Fruit fly (Drosophila melanogaster) whole organism, wandering third instar larva: ENCODE data around the gene eIF5B.
A peak's percentile ranks its signal among the peaks of the same experiment; 100 is the strongest.

Experiments used
- Abd-B ChIP-seq: fragments of >200 bp; optimal IDR thresholded peaks from 2 replicates; lab custom pipeline; 2017; ENCODE audit warnings: missing biosample characterization, missing genetic modification characterization
- CG9705 ChIP-seq: fragments of 200-800 bp; sonication (Bioruptor generic); optimal IDR thresholded peaks from 2 replicates; lab custom pipeline; 2018; ENCODE audit warnings: missing biosample characterization, mild to moderate bottlenecking, missing genetic modification characterization
- CrebA ChIP-seq: fragments of 200-800 bp; sonication (Bioruptor generic); optimal IDR thresholded peaks from 2 replicates; lab custom pipeline; 2016; ENCODE audit warnings: missing biosample characterization, mild to moderate bottlenecking, missing genetic modification characterization, borderline replicate concordance
- Dfd ChIP-seq: fragments of >200 bp; optimal IDR thresholded peaks from 2 replicates; lab custom pipeline; 2017; ENCODE audit warnings: missing biosample characterization, missing genetic modification characterization
- Dif ChIP-seq: fragments of 200-275, 200-300 bp; sonication (Bioruptor generic); optimal IDR thresholded peaks from 2 replicates; lab custom pipeline; 2018; ENCODE audit warnings: missing biosample characterization, missing genetic modification characterization; ENCODE audit not compliant: partially characterized antibody
- GATAd ChIP-seq: sonication (Bioruptor generic); optimal IDR thresholded peaks from 2 replicates; lab custom pipeline; 2016; ENCODE audit warnings: missing biosample characterization, missing genetic modification characterization
- HLH106 ChIP-seq: fragments of 200-800 bp; optimal IDR thresholded peaks from 3 replicates; lab custom pipeline; 2019; ENCODE audit warnings: missing biosample characterization, mild to moderate bottlenecking, missing genetic modification characterization, moderate library complexity
- Hnf4 ChIP-seq: fragments of 200-800 bp; sonication (Bioruptor generic); optimal IDR thresholded peaks from 2 replicates; lab custom pipeline; 2016; ENCODE audit warnings: missing biosample characterization, mild to moderate bottlenecking, missing genetic modification characterization
- Hr78 ChIP-seq: fragments of >200 bp; optimal IDR thresholded peaks from 2 replicates; lab custom pipeline; 2017; ENCODE audit warnings: missing biosample characterization, missing genetic modification characterization
- Mio ChIP-seq: sonication (Bioruptor generic); optimal IDR thresholded peaks from 2 replicates; lab custom pipeline; 2016; ENCODE audit warnings: missing biosample characterization, missing genetic modification characterization
- Myc ChIP-seq: fragments of >200 bp; optimal IDR thresholded peaks from 2 replicates; lab custom pipeline; 2017
- N ChIP-seq: fragments of >200 bp; optimal IDR thresholded peaks from 2 replicates; lab custom pipeline; 2018; ENCODE audit warnings: missing biosample characterization, missing external identifiers, missing genetic modification characterization
- OdsH ChIP-seq: fragments of 200-800 bp; sonication (Bioruptor generic); optimal IDR thresholded peaks from 2 replicates; lab custom pipeline; 2016; ENCODE audit warnings: missing biosample characterization, mild to moderate bottlenecking, missing genetic modification characterization
- Rel ChIP-seq, 2 experiments: fragments of 200-800 bp; sonication (Bioruptor generic) in 1 of 2; optimal IDR thresholded peaks; 2 replicates in 1 of 2; 3 replicates in 1 of 2; lab custom pipeline; 2016 to 2019; ENCODE audit warnings: mild to moderate bottlenecking in 2 of 2, missing biosample characterization in 2 of 2, missing genetic modification characterization in 2 of 2, moderate library complexity in 1 of 2
- Sp1 ChIP-seq: fragments of 200-800 bp; sonication (Bioruptor generic); optimal IDR thresholded peaks from 3 replicates; lab custom pipeline; 2019; ENCODE audit warnings: missing biosample characterization, mild to moderate bottlenecking, missing genetic modification characterization, moderate library complexity
- Vsx2 ChIP-seq: fragments of 200-300, 225-300 bp; sonication (Bioruptor generic); optimal IDR thresholded peaks from 2 replicates; lab custom pipeline; 2018; ENCODE audit warnings: missing biosample characterization, missing genetic modification characterization; ENCODE audit not compliant: partially characterized antibody
- brk ChIP-seq: fragments of 200-800 bp; sonication (Bioruptor generic); optimal IDR thresholded peaks from 2 replicates; lab custom pipeline; 2016; ENCODE audit warnings: missing biosample characterization, mild to moderate bottlenecking, missing genetic modification characterization
- dsf ChIP-seq: sonication (Bioruptor generic); optimal IDR thresholded peaks from 2 replicates; lab custom pipeline; 2016; ENCODE audit warnings: missing biosample characterization, missing genetic modification characterization, borderline replicate concordance
- foxo ChIP-seq, 2 experiments: fragments of 200-800 bp; sonication (Bioruptor generic); optimal IDR thresholded peaks; 2 replicates in 1 of 2; 3 replicates in 1 of 2; lab custom pipeline; 2016 to 2017; ENCODE audit warnings: missing biosample characterization in 2 of 2, missing genetic modification characterization in 2 of 2
- fru ChIP-seq: fragments of 200-800 bp; sonication (Bioruptor generic); optimal IDR thresholded peaks from 3 replicates; lab custom pipeline; 2016; ENCODE audit warnings: missing biosample characterization, mild to moderate bottlenecking, missing genetic modification characterization
- h ChIP-seq: fragments of 200-800 bp; sonication (Bioruptor generic); optimal IDR thresholded peaks from 3 replicates; lab custom pipeline; 2016; ENCODE audit warnings: missing biosample characterization, mild to moderate bottlenecking, missing genetic modification characterization
- jim ChIP-seq: fragments of 175-275, 200-325 bp; sonication (Bioruptor generic); optimal IDR thresholded peaks from 2 replicates; lab custom pipeline; 2016; ENCODE audit warnings: missing biosample characterization, mild to moderate bottlenecking, missing genetic modification characterization
- lola ChIP-seq: fragments of >200 bp; optimal IDR thresholded peaks from 2 replicates; lab custom pipeline; 2017; ENCODE audit warnings: missing biosample characterization, missing genetic modification characterization
- pan ChIP-seq: fragments of >200 bp; optimal IDR thresholded peaks from 2 replicates; lab custom pipeline; 2017
- psq ChIP-seq: fragments of 200-800 bp; sonication (Bioruptor generic); optimal IDR thresholded peaks from 3 replicates; lab custom pipeline; 2017; ENCODE audit warnings: missing biosample characterization, mild to moderate bottlenecking, missing genetic modification characterization, moderate library complexity
- rgr ChIP-seq: fragments of 200-800 bp; sonication (Bioruptor generic); optimal IDR thresholded peaks from 3 replicates; lab custom pipeline; 2016; ENCODE audit warnings: missing biosample characterization, mild to moderate bottlenecking, missing genetic modification characterization
- sage ChIP-seq: fragments of 200-800 bp; sonication (Bioruptor generic); optimal IDR thresholded peaks from 2 replicates; lab custom pipeline; 2016; ENCODE audit warnings: missing biosample characterization, mild to moderate bottlenecking, missing genetic modification characterization
- sv ChIP-seq: fragments of 200-800 bp; sonication (Bioruptor generic); optimal IDR thresholded peaks from 3 replicates; lab custom pipeline; 2016; ENCODE audit warnings: missing biosample characterization, missing genetic modification characterization
- tai ChIP-seq: sonication (Bioruptor generic); optimal IDR thresholded peaks from 2 replicates; lab custom pipeline; 2016; ENCODE audit warnings: missing biosample characterization, missing genetic modification characterization
- usp ChIP-seq: fragments of >200 bp; optimal IDR thresholded peaks from 2 replicates; lab custom pipeline; 2017; ENCODE audit warnings: missing biosample characterization, missing genetic modification characterization
- woc ChIP-seq: sonication (Bioruptor generic); optimal IDR thresholded peaks from 2 replicates; lab custom pipeline; 2016; ENCODE audit warnings: missing biosample characterization, mild to moderate bottlenecking, missing genetic modification characterization

eIF5B gene

DNA sequence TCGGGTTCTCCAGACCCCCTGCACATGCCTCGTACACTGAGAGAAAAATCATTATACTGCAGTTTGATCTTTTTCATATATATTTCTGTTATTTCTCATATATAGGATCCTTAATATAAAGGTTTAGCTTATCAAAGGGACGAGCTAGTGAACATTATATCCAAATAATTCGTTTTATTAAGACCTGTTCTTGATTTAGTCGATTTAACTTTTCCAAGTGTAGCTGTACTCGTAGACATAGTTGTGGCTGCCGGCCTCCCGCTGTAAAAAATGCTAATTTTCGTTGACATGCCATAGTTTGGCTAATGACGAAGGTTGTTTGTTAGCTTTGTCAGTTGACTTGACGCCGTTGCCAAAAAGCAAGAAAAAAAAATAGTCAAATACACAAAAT lies 78.3 kb downstream of the eIF5B start:
- TF ChIP-seq brk, result no peak
- TF ChIP-seq psq (GFP tag; lab: Kevin White, UChicago), result no peak
- no peak for TF ChIP-seq Hnf4
- TF ChIP-seq Dif (GFP tag; lab: Kevin White, UChicago), result no peak
- TF ChIP-seq Myc (lab: Kevin White, UChicago), result no peak
- no peak for TF ChIP-seq tai (GFP tag; lab: Kevin White, UChicago)
- TF ChIP-seq Sp1, result no peak
- TF ChIP-seq Dfd (GFP tag; lab: Kevin White, UChicago), result no peak
- no peak for TF ChIP-seq rgr (GFP tag; lab: Kevin White, UChicago)
- no peak for TF ChIP-seq Rel (GFP tag; optimal IDR thresholded peaks at IDR 0.05; lab: Kevin White, UChicago)
- TF ChIP-seq Rel (tag; optimal IDR thresholded peaks at IDR 0.05; lab: Kevin White, UChicago), result no peak
- no peak for TF ChIP-seq jim (GFP tag; lab: Kevin White, UChicago)
- no peak for TF ChIP-seq Vsx2 (GFP tag; lab: Kevin White, UChicago)
- no peak for TF ChIP-seq CG9705 (GFP tag; lab: Kevin White, UChicago)
- peak in 1 of 2 experiments; percentile 15 for TF ChIP-seq foxo (GFP tag; optimal IDR thresholded peaks at IDR 0.05; lab: Kevin White, UChicago)
- TF ChIP-seq dsf (GFP tag; lab: Kevin White, UChicago), result no peak
- no peak for TF ChIP-seq lola
- TF ChIP-seq Hr78 (GFP tag; lab: Kevin White, UChicago), result no peak
- peak; percentile 77 for TF ChIP-seq sv (GFP tag; lab: Kevin White, UChicago)
- no peak for TF ChIP-seq Mio (GFP tag; lab: Kevin White, UChicago)
- no peak for TF ChIP-seq sage
- TF ChIP-seq N (GFP tag; lab: Kevin White, UChicago), result no peak
- no peak for TF ChIP-seq OdsH (GFP tag; lab: Kevin White, UChicago)
- TF ChIP-seq fru (GFP tag; lab: Kevin White, UChicago), result peak; percentile 13
- no peak for TF ChIP-seq CrebA (GFP tag; lab: Kevin White, UChicago)

DNA sequence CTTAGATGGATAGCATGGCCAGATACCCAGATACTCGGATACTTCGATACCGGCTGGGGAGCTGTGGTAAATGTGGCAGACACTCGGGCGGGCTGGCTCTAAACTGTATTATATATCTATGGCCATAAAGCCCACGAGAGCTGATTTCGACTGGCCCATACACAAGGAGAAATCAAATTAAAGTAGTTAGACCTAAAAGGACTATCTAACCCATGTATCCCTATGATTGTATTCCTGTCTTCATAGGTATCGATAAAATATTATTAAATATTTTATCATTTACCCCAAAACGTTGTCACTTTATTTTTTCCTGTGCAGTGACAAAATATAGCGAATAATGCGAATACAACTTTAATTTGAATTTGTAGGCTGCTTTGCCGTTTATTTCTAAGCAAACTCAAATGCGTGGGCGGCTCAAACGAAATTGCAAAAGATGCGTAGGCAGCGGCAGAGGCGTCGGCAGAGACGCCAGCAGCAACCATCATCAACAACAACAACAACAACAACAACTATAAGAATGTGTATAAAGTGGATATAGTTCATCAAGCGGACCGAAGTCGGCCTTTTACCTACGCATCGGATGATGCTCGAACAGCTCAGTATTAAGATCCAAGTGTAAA lies 78.8 kb downstream of the eIF5B start:
- no peak for TF ChIP-seq rgr (GFP tag; lab: Kevin White, UChicago)
- TF ChIP-seq woc, result no peak
- TF ChIP-seq dsf (GFP tag; lab: Kevin White, UChicago), result no peak
- no peak for TF ChIP-seq Abd-B (GFP tag; lab: Kevin White, UChicago)
- TF ChIP-seq jim (GFP tag; lab: Kevin White, UChicago), result no peak
- no peak for TF ChIP-seq pan (lab: Kevin White, UChicago)
- TF ChIP-seq OdsH (GFP tag; lab: Kevin White, UChicago), result no peak
- no peak for TF ChIP-seq brk

DNA sequence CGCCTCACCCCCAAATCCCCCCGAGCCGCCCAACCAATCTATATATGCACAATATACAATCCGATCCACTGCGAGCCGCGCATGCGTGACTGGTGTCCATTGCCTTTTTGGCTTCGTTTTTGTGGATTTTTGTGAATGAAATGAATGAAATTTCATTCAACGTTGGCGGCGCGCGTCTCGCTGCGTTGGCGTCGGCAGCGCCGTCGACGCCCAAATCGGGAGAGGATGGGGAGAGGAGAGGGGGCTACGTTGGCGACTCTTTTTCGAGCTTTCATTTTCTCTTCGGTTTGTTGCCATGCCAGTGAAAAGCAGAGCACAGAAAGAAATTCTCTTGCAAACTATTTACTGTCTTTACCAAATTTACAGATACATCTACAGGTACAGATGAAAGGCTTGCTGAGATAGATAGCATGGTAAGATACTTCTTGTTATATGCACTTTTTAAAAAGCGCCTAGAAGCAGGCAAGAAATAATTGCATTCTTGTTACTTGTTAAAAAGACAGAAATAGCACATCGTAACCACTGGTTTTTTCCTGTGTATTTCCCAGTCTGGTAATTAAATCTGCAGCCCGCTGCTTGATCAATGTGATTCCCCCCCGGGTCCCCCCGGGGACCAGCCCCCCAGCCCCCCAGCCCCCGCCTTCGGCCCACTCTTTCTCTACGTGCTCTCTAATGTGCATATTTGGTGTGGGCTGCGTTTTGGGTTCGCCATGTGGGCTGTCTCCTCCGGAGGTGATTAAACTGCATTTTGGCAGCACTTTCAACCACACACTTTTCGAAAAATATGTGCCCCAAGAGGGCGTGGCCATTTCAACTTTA lies 80.3 kb downstream of the eIF5B start:
- TF ChIP-seq h (GFP tag; lab: Kevin White, UChicago) (peak; percentile 27), GATAd (no peak), psq (GFP tag; lab: Kevin White, UChicago) (peak; percentile 37), HLH106 (peak; percentile 25), OdsH (GFP tag; lab: Kevin White, UChicago) (peak; percentile 8), fru (GFP tag; lab: Kevin White, UChicago) (peak; percentile 14), Sp1 (peak; percentile 32), foxo (GFP tag; optimal IDR thresholded peaks at IDR 0.05; lab: Kevin White, UChicago) (peak in 1 of 2 experiments; percentile 9), rgr (GFP tag; lab: Kevin White, UChicago) (peak; percentile 29), sage (no peak), sv (GFP tag; lab: Kevin White, UChicago) (no peak), usp (GFP tag; lab: Kevin White, UChicago) (no peak), Dif (GFP tag; lab: Kevin White, UChicago) (no peak), N (GFP tag; lab: Kevin White, UChicago) (peak; percentile 11)
